Worm (Caenorhabditis elegans): ENCODE data around the gene K08A2.2.

DNA sequence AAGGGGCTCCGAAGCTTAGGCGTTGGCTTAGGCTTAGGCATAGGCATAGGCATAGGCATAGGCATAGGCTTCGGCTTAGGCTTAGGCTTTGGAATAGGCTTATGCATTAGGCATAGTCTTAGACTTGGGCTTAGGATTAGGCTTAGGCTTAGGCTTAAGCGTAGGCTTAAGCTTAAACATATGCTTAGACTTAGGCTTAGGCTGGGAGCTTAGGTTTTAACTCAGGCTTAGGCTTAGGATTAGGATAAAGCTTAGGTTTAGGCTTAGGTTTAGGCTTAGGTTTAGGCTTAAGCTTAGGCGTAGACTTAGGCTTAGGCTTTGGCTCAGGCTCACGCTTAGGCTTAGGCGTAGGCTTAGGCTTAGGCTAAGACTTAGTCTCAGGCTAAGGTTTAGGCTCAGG, 1.3 kb upstream of the K08A2.2 start:
- no peak for TF ChIP-seq scrt-1 (GFP tag; IDR thresholded peaks at IDR 0.05)
- no peak for TF ChIP-seq B0310.2 (tag; optimal IDR thresholded peaks at IDR 0.05)
- no peak for TF ChIP-seq ama-1 (optimal IDR thresholded peaks at IDR 0.05)
- TF ChIP-seq F13C5.2 (tag; optimal IDR thresholded peaks at IDR 0.05), result no peak
- TF ChIP-seq aly-1 (tag; optimal IDR thresholded peaks at IDR 0.05), result no peak
- no peak for TF ChIP-seq hnd-1 (tag; optimal IDR thresholded peaks at IDR 0.05)
- TF ChIP-seq tbx-37 (GFP tag; conservative IDR thresholded peaks at IDR 0.05), result no peak
- no peak for TF ChIP-seq pes-1 (GFP tag; IDR thresholded peaks at IDR 0.05)
- TF ChIP-seq ceh-13 (GFP tag; optimal IDR thresholded peaks at IDR 0.05), result no peak

All from whole organism, early embryonic.